Worm (Caenorhabditis elegans): ENCODE data around the gene ttr-1.

Gene ttr-1

ce11 chrIII:9903694-9904292, 25.1 kb upstream of the ttr-1 start:
- peak; percentile 41 for TF ChIP-seq pha-4 (tag; optimal IDR thresholded peaks at IDR 0.05)
- no peak for TF ChIP-seq ceh-9 (tag; optimal IDR thresholded peaks at IDR 0.05)
- TF ChIP-seq nhr-11 (tag; optimal IDR thresholded peaks at IDR 0.05): no peak
- peak; percentile 65 for TF ChIP-seq elt-2 (tag; optimal IDR thresholded peaks at IDR 0.05)
- no peak for TF ChIP-seq fkh-2 (tag; optimal IDR thresholded peaks at IDR 0.05)
- peak; percentile 19 for TF ChIP-seq pqm-1 (tag; optimal IDR thresholded peaks at IDR 0.05)
- no peak for TF ChIP-seq egl-5 (tag; optimal IDR thresholded peaks at IDR 0.05)

- no peak for TF ChIP-seq jun-1 (tag; optimal IDR thresholded peaks at IDR 0.05)
- no peak for TF ChIP-seq ceh-82 (tag; optimal IDR thresholded peaks at IDR 0.05)
- no peak for TF ChIP-seq lin-39 (tag; optimal IDR thresholded peaks at IDR 0.05)
- TF ChIP-seq nhr-23 (tag; optimal IDR thresholded peaks at IDR 0.05): no peak
- TF ChIP-seq unc-62 (GFP tag; optimal IDR thresholded peaks at IDR 0.05): no peak
- TF ChIP-seq skn-1 (tag; optimal IDR thresholded peaks at IDR 0.05): no peak
- no peak for TF ChIP-seq egl-5 (tag; optimal IDR thresholded peaks at IDR 0.05)
- no peak for TF ChIP-seq sea-2 (GFP tag; optimal IDR thresholded peaks at IDR 0.05)
- TF ChIP-seq fkh-10 (GFP tag; optimal IDR thresholded peaks at IDR 0.05): peak; percentile 75
- TF ChIP-seq mdl-1 (tag; optimal IDR thresholded peaks at IDR 0.05): no peak
- no peak for TF ChIP-seq nhr-28 (tag; optimal IDR thresholded peaks at IDR 0.05)
- TF ChIP-seq pha-4 (tag; optimal IDR thresholded peaks at IDR 0.05): no peak
- TF ChIP-seq ceh-28 (tag; optimal IDR thresholded peaks at IDR 0.05): no peak
- no peak for TF ChIP-seq nhr-12 (tag; optimal IDR thresholded peaks at IDR 0.05)
- no peak for TF ChIP-seq elt-3 (tag; optimal IDR thresholded peaks at IDR 0.05)
- TF ChIP-seq hmg-11 (tag; optimal IDR thresholded peaks at IDR 0.05): peak; percentile 35
- no peak for TF ChIP-seq ztf-11 (tag; optimal IDR thresholded peaks at IDR 0.05)
- no peak for TF ChIP-seq snpc-4 (tag; optimal IDR thresholded peaks at IDR 0.05)
- TF ChIP-seq elt-1 (tag; optimal IDR thresholded peaks at IDR 0.05): no peak
- TF ChIP-seq zag-1 (tag; optimal IDR thresholded peaks at IDR 0.05): no peak
- no peak for TF ChIP-seq nhr-67 (tag; optimal IDR thresholded peaks at IDR 0.05)
- no peak for TF ChIP-seq nhr-25 (tag; optimal IDR thresholded peaks at IDR 0.05)
- no peak for TF ChIP-seq ztf-4 (tag; optimal IDR thresholded peaks at IDR 0.05)
- TF ChIP-seq nhr-237 (tag; optimal IDR thresholded peaks at IDR 0.05): no peak
- TF ChIP-seq mml-1 (tag; optimal IDR thresholded peaks at IDR 0.05): no peak
- peak; percentile 49 for TF ChIP-seq ama-1 (optimal IDR thresholded peaks at IDR 0.05)
- TF ChIP-seq ceh-16 (tag; optimal IDR thresholded peaks at IDR 0.05): no peak
- no peak for TF ChIP-seq nhr-76 (tag; optimal IDR thresholded peaks at IDR 0.05)
- peak; percentile 24 for TF ChIP-seq lin-15B (tag; optimal IDR thresholded peaks at IDR 0.05)
- peak; percentile 52 for TF ChIP-seq nfya-1 (tag; optimal IDR thresholded peaks at IDR 0.05; ENCODE audit: insufficient read depth)
- no peak for TF ChIP-seq pqm-1 (tag; optimal IDR thresholded peaks at IDR 0.05)
Observed at ce11 chrIII:9905307-9905706, 23.6 kb upstream of the ttr-1 start.

DNA sequence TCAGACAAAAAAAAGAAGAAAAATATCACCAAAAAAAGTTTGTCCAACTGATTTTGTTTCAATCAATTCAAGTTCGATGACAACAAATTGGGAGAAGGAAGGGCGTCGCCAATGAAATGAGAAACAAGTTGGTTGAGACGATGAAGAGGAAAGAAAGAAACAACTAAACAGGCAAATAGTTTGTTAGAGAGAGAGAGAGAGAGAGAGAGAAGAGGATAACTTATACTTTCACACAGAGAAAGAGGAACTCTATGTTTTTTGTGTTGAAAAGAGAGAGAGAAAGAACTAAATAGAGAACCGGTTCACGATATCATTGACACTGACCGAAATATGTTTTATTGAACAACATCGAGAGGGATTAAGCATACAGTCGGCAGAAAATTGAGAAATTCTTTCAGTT, 21.3 kb upstream of the ttr-1 start:
- TF ChIP-seq nhr-28 (tag; optimal IDR thresholded peaks at IDR 0.05) (no peak), zag-1 (tag; optimal IDR thresholded peaks at IDR 0.05) (no peak), mdl-1 (tag; optimal IDR thresholded peaks at IDR 0.05) (no peak), ztf-11 (tag; optimal IDR thresholded peaks at IDR 0.05) (no peak), nhr-23 (tag; optimal IDR thresholded peaks at IDR 0.05) (peak; percentile 49), mml-1 (tag; optimal IDR thresholded peaks at IDR 0.05) (no peak), nhr-67 (tag; optimal IDR thresholded peaks at IDR 0.05) (no peak), ZK546.5 (tag; optimal IDR thresholded peaks at IDR 0.05) (no peak), ama-1 (optimal IDR thresholded peaks at IDR 0.05) (no peak), nhr-237 (tag; optimal IDR thresholded peaks at IDR 0.05) (no peak), fkh-2 (tag; optimal IDR thresholded peaks at IDR 0.05) (no peak), nhr-11 (tag; optimal IDR thresholded peaks at IDR 0.05) (no peak), lsy-12 (tag; optimal IDR thresholded peaks at IDR 0.05) (no peak), hmg-11 (tag; optimal IDR thresholded peaks at IDR 0.05) (no peak), nhr-43 (tag; optimal IDR thresholded peaks at IDR 0.05; ENCODE audit: poor library complexity, severe bottlenecking) (peak; percentile 28), jun-1 (tag; optimal IDR thresholded peaks at IDR 0.05) (no peak), elt-3 (tag; optimal IDR thresholded peaks at IDR 0.05) (no peak), egl-5 (tag; optimal IDR thresholded peaks at IDR 0.05) (no peak), lin-15B (tag; optimal IDR thresholded peaks at IDR 0.05) (no peak), snpc-4 (tag; optimal IDR thresholded peaks at IDR 0.05) (no peak), pha-4 (tag; optimal IDR thresholded peaks at IDR 0.05) (peak; percentile 25)
